Worm (Caenorhabditis elegans) whole organism, young adult: ENCODE data around the gene T08G3.11.

Source experiments
- F10E7.11 ChIP-seq: sonication (generic microtip); optimal IDR thresholded peaks from 2 replicates; lab custom pipeline; 2017; ENCODE audit warnings: mild to moderate bottlenecking, missing genetic modification characterization, moderate library complexity, missing compliant biosample characterization
- F23B12.7 ChIP-seq: sonication (generic microtip); optimal IDR thresholded peaks from 2 replicates; lab custom pipeline; 2017; ENCODE audit warnings: missing genetic modification characterization, mild to moderate bottlenecking, missing compliant biosample characterization, antibody characterized with exemption, moderate library complexity; ENCODE audit not compliant: insufficient read depth
- F39B2.1 ChIP-seq: fragments of 200-800 bp; sonication (Bioruptor generic); IDR thresholded peaks from 2 replicates; pipeline ENCODE4 v1.3.6; 2022; ENCODE audit warnings: missing genetic modification reagents, missing genetic modification characterization, missing compliant biosample characterization
- F52B5.7 ChIP-seq: sonication (generic microtip); optimal IDR thresholded peaks from 2 replicates; lab custom pipeline; 2016; ENCODE audit warnings: mild to moderate bottlenecking, missing genetic modification characterization, missing compliant biosample characterization
- F55B11.4 ChIP-seq: sonication (generic microtip); optimal IDR thresholded peaks from 2 replicates; lab custom pipeline; 2016; ENCODE audit warnings: missing compliant biosample characterization, missing genetic modification characterization, borderline replicate concordance; ENCODE audit not compliant: insufficient read depth
- Y53F4B.3 ChIP-seq: fragments of 200-800 bp; sonication (Bioruptor generic); IDR thresholded peaks from 2 replicates; pipeline ENCODE4 v1.3.6; 2022; ENCODE audit warnings: missing genetic modification reagents, missing genetic modification characterization, missing compliant biosample characterization
- Y53G8AR.9 ChIP-seq: fragments of 200-800 bp; sonication (Bioruptor generic); conservative IDR thresholded peaks from 2 replicates; pipeline ENCODE4 v1.3.6; 2022; ENCODE audit warnings: missing genetic modification reagents, missing genetic modification characterization, missing compliant biosample characterization
- Y79H2A.3 ChIP-seq: fragments of 200-800 bp; sonication (Bioruptor generic); conservative IDR thresholded peaks from 2 replicates; pipeline ENCODE4 v1.3.6; 2022; ENCODE audit warnings: missing genetic modification reagents, missing genetic modification characterization, missing compliant biosample characterization
- akir-1 ChIP-seq: fragments of 200-800 bp; sonication (Bioruptor generic); optimal IDR thresholded peaks from 2 replicates; lab custom pipeline; 2018; ENCODE audit warnings: mild to moderate bottlenecking, missing genetic modification characterization, moderate library complexity, missing compliant biosample characterization
- atf-7 ChIP-seq: sonication (generic microtip); optimal IDR thresholded peaks from 2 replicates; lab custom pipeline; 2017; ENCODE audit warnings: mild to moderate bottlenecking, missing genetic modification characterization, missing compliant biosample characterization
- athp-1 ChIP-seq: sonication (generic microtip); optimal IDR thresholded peaks from 2 replicates; lab custom pipeline; 2017; ENCODE audit warnings: mild to moderate bottlenecking, missing genetic modification characterization, missing compliant biosample characterization
- attf-5 ChIP-seq: fragments of 200-800 bp; sonication (Bioruptor generic); optimal IDR thresholded peaks from 2 replicates; lab custom pipeline; 2018; ENCODE audit warnings: mild to moderate bottlenecking, missing genetic modification characterization, missing compliant biosample characterization
- cebp-2 ChIP-seq: fragments of 200-800 bp; sonication (Bioruptor generic); IDR thresholded peaks from 2 replicates; pipeline ENCODE4 v1.3.6; 2022; ENCODE audit warnings: missing genetic modification characterization, missing compliant biosample characterization
- ceh-100 ChIP-seq: fragments of 200-800 bp; sonication (Bioruptor generic); IDR thresholded peaks from 2 replicates; pipeline ENCODE4 v1.3.6; 2022; ENCODE audit warnings: missing genetic modification reagents, missing genetic modification characterization, missing compliant biosample characterization
- ceh-27 ChIP-seq: fragments of 200-800 bp; sonication (Bioruptor generic); optimal IDR thresholded peaks from 2 replicates; lab custom pipeline; 2018; ENCODE audit warnings: mild to moderate bottlenecking, missing genetic modification characterization, moderate library complexity, missing compliant biosample characterization
- ceh-58 ChIP-seq: fragments of 200-800 bp; sonication (Bioruptor generic); IDR thresholded peaks from 2 replicates; pipeline ENCODE4 v1.3.6; 2022; ENCODE audit warnings: missing genetic modification characterization, missing compliant biosample characterization
- dpl-1 ChIP-seq: fragments of 150-350 bp; optimal IDR thresholded peaks from 2 replicates; lab custom pipeline; 2014; ENCODE audit warnings: missing biosample characterization, missing genetic modification reagents, missing genetic modification characterization
- efl-1 ChIP-seq: fragments of 150-350 bp; optimal IDR thresholded peaks from 2 replicates; lab custom pipeline; 2014; ENCODE audit warnings: missing biosample characterization, missing genetic modification reagents, missing genetic modification characterization
- hmg-1.2 ChIP-seq: fragments of 200-800 bp; sonication (Bioruptor generic); IDR thresholded peaks from 2 replicates; pipeline ENCODE4 v1.3.6; 2022; ENCODE audit warnings: missing genetic modification reagents, missing genetic modification characterization, missing compliant biosample characterization
- hrde-1 ChIP-seq: sonication (generic microtip); optimal IDR thresholded peaks from 2 replicates; lab custom pipeline; 2016; ENCODE audit warnings: missing genetic modification characterization, mild to moderate bottlenecking, missing compliant biosample characterization, moderate library complexity, missing genotype, missing genetic modification reagents, borderline replicate concordance
- hsf-1 ChIP-seq: fragments of 200-800 bp; sonication (Bioruptor generic); IDR thresholded peaks from 2 replicates; pipeline ENCODE4 v1.3.6; 2022; ENCODE audit warnings: missing genetic modification reagents, missing genetic modification characterization, missing compliant biosample characterization
- let-607 ChIP-seq, 2 experiments: fragments of 200-800 bp in 1 of 2; sonication (Bioruptor generic) in 1 of 2; sonication (generic microtip) in 1 of 2; optimal IDR thresholded peaks; 2 replicates each; lab custom pipeline; 2016 to 2018; ENCODE audit warnings: mild to moderate bottlenecking in 2 of 2, missing compliant biosample characterization in 2 of 2, missing genetic modification characterization in 2 of 2, moderate library complexity in 2 of 2, missing genotype in 1 of 2
- lin-35 ChIP-seq, 3 experiments: fragments of 150-350 bp in 2 of 3; sonication (generic microtip) in 1 of 3; optimal IDR thresholded peaks; 2 replicates each; lab custom pipeline; 2014 to 2018; ENCODE audit warnings: missing biosample characterization in 3 of 3, missing genetic modification characterization in 3 of 3, missing genetic modification reagents in 3 of 3
- lin-40 ChIP-seq: sonication (generic microtip); optimal IDR thresholded peaks from 2 replicates; lab custom pipeline; 2016; ENCODE audit warnings: missing genetic modification characterization, mild to moderate bottlenecking, missing compliant biosample characterization, missing genotype, missing genetic modification reagents
- lin-54 ChIP-seq: fragments of 200-800 bp; sonication (Bioruptor generic); optimal IDR thresholded peaks from 2 replicates; lab custom pipeline; 2018; ENCODE audit warnings: mild to moderate bottlenecking, missing genetic modification characterization, missing compliant biosample characterization
- lir-1 ChIP-seq: fragments of 200-800 bp; sonication (Bioruptor generic); conservative IDR thresholded peaks from 2 replicates; pipeline ENCODE4 v1.3.6; 2022; ENCODE audit warnings: missing genetic modification reagents, missing genetic modification characterization, missing compliant biosample characterization
- lsl-1 ChIP-seq: fragments of 200-800 bp; sonication (Bioruptor generic); optimal IDR thresholded peaks from 2 replicates; lab custom pipeline; 2018; ENCODE audit warnings: mild to moderate bottlenecking, missing genetic modification characterization, moderate library complexity, missing compliant biosample characterization
- madf-3 ChIP-seq: fragments of 200-800 bp; sonication (Bioruptor generic); IDR thresholded peaks from 2 replicates; pipeline ENCODE4 v1.3.6; 2022; ENCODE audit warnings: missing genetic modification reagents, missing genetic modification characterization, missing compliant biosample characterization
- madf-8 ChIP-seq: fragments of 200-800 bp; sonication (Bioruptor generic); conservative IDR thresholded peaks from 2 replicates; pipeline ENCODE4 v1.3.6; 2022; ENCODE audit warnings: missing genetic modification reagents, missing genetic modification characterization, missing compliant biosample characterization
- mel-28 ChIP-seq: sonication (generic microtip); optimal IDR thresholded peaks from 2 replicates; lab custom pipeline; 2016; ENCODE audit warnings: borderline replicate concordance, mild to moderate bottlenecking, missing genetic modification characterization, missing compliant biosample characterization
- mes-4 ChIP-seq: sonication (generic microtip); optimal IDR thresholded peaks from 2 replicates; lab custom pipeline; 2016; ENCODE audit warnings: missing genotype, missing genetic modification characterization, missing compliant biosample characterization
- nfya-2 ChIP-seq: fragments of 200-800 bp; sonication (Bioruptor generic); IDR thresholded peaks from 2 replicates; pipeline ENCODE4 v1.3.6; 2022; ENCODE audit warnings: missing genetic modification reagents, missing genetic modification characterization, missing compliant biosample characterization
- nfyb-1 ChIP-seq: fragments of 200-800 bp; sonication (Bioruptor generic); IDR thresholded peaks from 2 replicates; pipeline ENCODE4 v1.3.6; 2022; ENCODE audit warnings: missing genetic modification reagents, missing genetic modification characterization, missing compliant biosample characterization
- nhr-120 ChIP-seq: fragments of 200-800 bp; sonication (Bioruptor generic); IDR thresholded peaks from 2 replicates; pipeline ENCODE4 v1.3.6; 2022; ENCODE audit warnings: missing genetic modification characterization, missing compliant biosample characterization
- pbrm-1 ChIP-seq: fragments of 200-800 bp; sonication (Bioruptor generic); IDR thresholded peaks from 2 replicates; pipeline ENCODE4 v1.3.6; 2022; ENCODE audit warnings: missing genetic modification reagents, missing genetic modification characterization, missing compliant biosample characterization
- rcor-1 ChIP-seq: fragments of 200-800 bp; sonication (Bioruptor generic); IDR thresholded peaks from 2 replicates; pipeline ENCODE4 v1.3.6; 2022; ENCODE audit warnings: missing genetic modification reagents, missing genetic modification characterization, missing compliant biosample characterization
- repo-1 ChIP-seq: sonication (generic microtip); optimal IDR thresholded peaks from 2 replicates; lab custom pipeline; 2017; ENCODE audit warnings: mild to moderate bottlenecking, missing genetic modification characterization, missing compliant biosample characterization
- snpc-4 ChIP-seq, 5 experiments: fragments of 150-350 bp in 1 of 5; sonication (generic microtip) in 4 of 5; optimal IDR thresholded peaks; 2 replicates each; lab custom pipeline; 2014 to 2018; ENCODE audit warnings: missing genetic modification characterization in 5 of 5, missing biosample characterization in 3 of 5, antibody characterized with exemption in 2 of 5, mild to moderate bottlenecking in 2 of 5, missing compliant biosample characterization in 2 of 5, missing genotype in 2 of 5, moderate library complexity in 2 of 5, missing genetic modification reagents in 1 of 5
- sptf-2 ChIP-seq: fragments of 200-800 bp; sonication (Bioruptor generic); optimal IDR thresholded peaks from 2 replicates; lab custom pipeline; 2018; ENCODE audit warnings: mild to moderate bottlenecking, missing genetic modification characterization, missing compliant biosample characterization
- unc-62 ChIP-seq: fragments of 150-350 bp; optimal IDR thresholded peaks from 2 replicates; lab custom pipeline; 2014; ENCODE audit warnings: missing biosample characterization, missing genetic modification reagents, missing genetic modification characterization

The T08G3.11 gene

ce11 chrV:16506650-16507049 lies 27.5 kb upstream of the T08G3.11 start:
- TF ChIP-seq atf-7 (tag; lab: Kevin White, UChicago) (no peak), ceh-58 (no peak), rcor-1 (GFP tag; lab: Robert Waterston, UW) (no peak), F55B11.4 (tag; lab: Kevin White, UChicago) (no peak)

- TF ChIP-seq nfyb-1 (GFP tag; lab: Robert Waterston, UW): no peak
- TF ChIP-seq F39B2.1 (GFP tag; lab: Robert Waterston, UW): no peak
- TF ChIP-seq Y53G8AR.9 (GFP tag; lab: Robert Waterston, UW): no peak
- TF ChIP-seq mel-28: no peak
- no peak for TF ChIP-seq ceh-100 (GFP tag; lab: Robert Waterston, UW)
- no peak for TF ChIP-seq dpl-1 (GFP tag; lab: Kevin White, UChicago)
- TF ChIP-seq lin-54 (GFP tag; lab: Kevin White, UChicago): no peak
- TF ChIP-seq snpc-4 (GFP tag; optimal IDR thresholded peaks at IDR 0.05; lab: Kevin White, UChicago): no peak
- no peak for TF ChIP-seq snpc-4 (tag; optimal IDR thresholded peaks at IDR 0.05; lab: Kevin White, UChicago)
- no peak for TF ChIP-seq repo-1 (tag; lab: Kevin White, UChicago)
Measured at ce11 chrV:16505828-16506227, 26.7 kb upstream of the T08G3.11 start, which contains the start of gene nhr-54. Gene nhr-54, minus strand, starts transcription at chrV:16505928.

- no peak for TF ChIP-seq cebp-2 (GFP tag; lab: Robert Waterston, UW)
- TF ChIP-seq ceh-58: no peak
- TF ChIP-seq pbrm-1 (GFP tag; lab: Robert Waterston, UW): no peak
- no peak for TF ChIP-seq akir-1 (GFP tag; lab: Kevin White, UChicago)
- no peak for TF ChIP-seq athp-1 (tag; lab: Kevin White, UChicago)
- TF ChIP-seq mes-4 (tag; lab: Kevin White, UChicago): no peak
- TF ChIP-seq Y79H2A.3: no peak
- no peak for TF ChIP-seq F10E7.11 (tag; lab: Kevin White, UChicago)
Measured at ce11 chrV:16503164-16503563, 24.0 kb upstream of the T08G3.11 start, which contains the start of gene F36D3.14. Gene F36D3.14, minus strand, starts transcription at chrV:16503264.

ce11 chrV:16499006-16499405 lies 19.8 kb upstream of the T08G3.11 start, which contains the start of gene F36D3.1:
Gene F36D3.1, plus strand, starts transcription at chrV:16499352.
- TF ChIP-seq lin-35 (GFP tag; optimal IDR thresholded peaks at IDR 0.05; lab: Kevin White, UChicago) (peak in 1 of 3 experiments; percentile 79), attf-5 (peak; percentile 21), unc-62 (GFP tag; lab: Kevin White, UChicago) (no peak), lin-40 (tag; lab: Kevin White, UChicago) (no peak), sptf-2 (GFP tag; lab: Kevin White, UChicago) (no peak), nhr-120 (GFP tag; lab: Robert Waterston, UW) (no peak), snpc-4 (GFP tag; optimal IDR thresholded peaks at IDR 0.05; lab: Kevin White, UChicago) (no peak), snpc-4 (tag; optimal IDR thresholded peaks at IDR 0.05; lab: Kevin White, UChicago) (peak in 2 of 4 experiments; percentile 3 to 45), efl-1 (GFP tag; lab: Kevin White, UChicago) (peak; percentile 38), dpl-1 (GFP tag; lab: Kevin White, UChicago) (peak; percentile 21), lin-54 (GFP tag; lab: Kevin White, UChicago) (peak; percentile 35), lir-1 (GFP tag; lab: Robert Waterston, UW) (no peak), Y53F4B.3 (no peak), hmg-1.2 (GFP tag; lab: Robert Waterston, UW) (peak; percentile 34; the same call in 1 of the 2 replicates), mel-28 (no peak)

ce11 chrV:16497504-16497903 lies 18.3 kb upstream of the T08G3.11 start, which contains the start of gene srh-136:
Gene srh-136, minus strand, starts transcription at chrV:16497596.
- no peak for TF ChIP-seq F52B5.7
- no peak for TF ChIP-seq let-607 (tag; optimal IDR thresholded peaks at IDR 0.05; lab: Kevin White, UChicago)
- no peak for TF ChIP-seq hsf-1 (GFP tag; lab: Robert Waterston, UW)
- no peak for TF ChIP-seq nfya-2
- no peak for TF ChIP-seq lin-40 (tag; lab: Kevin White, UChicago)
- no peak for TF ChIP-seq dpl-1 (GFP tag; lab: Kevin White, UChicago)
- no peak for TF ChIP-seq Y53F4B.3
- TF ChIP-seq F23B12.7 (tag; lab: Kevin White, UChicago): no peak
- no peak for TF ChIP-seq hrde-1 (tag; lab: Kevin White, UChicago)
- TF ChIP-seq madf-8 (GFP tag; lab: Robert Waterston, UW): no peak
- no peak for TF ChIP-seq madf-3 (GFP tag; lab: Robert Waterston, UW)
- TF ChIP-seq ceh-27 (GFP tag; lab: Kevin White, UChicago): no peak
- TF ChIP-seq lsl-1: no peak
